Fruit fly (Drosophila melanogaster) whole organism, embryonic: Measurements from ENCODE around the gene ct.

ENCODE experiments used
- C15 ChIP-seq: fragments of 200-800 bp; sonication (Bioruptor generic); IDR thresholded peaks from 3 replicates; pipeline ENCODE4 v1.3.6; 2022; ENCODE audit warnings: missing biosample characterization, missing genetic modification characterization
- CG10366 ChIP-seq: fragments of 200-800 bp; sonication (Bioruptor generic); IDR thresholded peaks from 2 replicates; pipeline ENCODE4 v1.3.6; 2022; ENCODE audit warnings: missing biosample characterization, missing genetic modification characterization
- CG11560 ChIP-seq: fragments of 200-800 bp; sonication (Bioruptor generic); IDR thresholded peaks from 3 replicates; pipeline ENCODE4 v1.3.6; 2022; ENCODE audit warnings: missing biosample characterization, missing genetic modification characterization
- CG11695 ChIP-seq: fragments of 200-800 bp; sonication (Bioruptor generic); IDR thresholded peaks from 3 replicates; pipeline ENCODE4 v1.3.6; 2022; ENCODE audit warnings: missing biosample characterization, missing genetic modification characterization
- CG12155 ChIP-seq: fragments of 200-800 bp; sonication (Bioruptor generic); optimal IDR thresholded peaks from 3 replicates; lab custom pipeline; 2016; ENCODE audit warnings: missing biosample characterization, missing genetic modification characterization
- CG15269 ChIP-seq: fragments of 200-800 bp; sonication (Bioruptor generic); optimal IDR thresholded peaks from 2 replicates; lab custom pipeline; 2018; ENCODE audit warnings: missing biosample characterization, mild to moderate bottlenecking, missing genetic modification characterization, moderate library complexity
- CG1832 ChIP-seq: fragments of 200-800 bp; sonication (Bioruptor generic); optimal IDR thresholded peaks from 2 replicates; lab custom pipeline; 2017; ENCODE audit warnings: missing biosample characterization, mild to moderate bottlenecking, missing genetic modification characterization, inconsistent platforms
- CG2120 ChIP-seq: fragments of 200-800 bp; sonication (Bioruptor generic); optimal IDR thresholded peaks from 3 replicates; lab custom pipeline; 2016; ENCODE audit warnings: missing biosample characterization, missing genetic modification characterization
- CG2199 ChIP-seq: fragments of 200-800 bp; sonication (Bioruptor generic); IDR thresholded peaks from 3 replicates; pipeline ENCODE4 v1.3.6; 2022; ENCODE audit warnings: missing biosample characterization, missing genetic modification characterization
- CG31365 ChIP-seq: fragments of 200-800 bp; sonication (Bioruptor generic); optimal IDR thresholded peaks from 2 replicates; lab custom pipeline; 2018; ENCODE audit warnings: missing biosample characterization, mild to moderate bottlenecking, missing genetic modification characterization
- CG32772 ChIP-seq: fragments of 200-800 bp; sonication (Bioruptor generic); IDR thresholded peaks from 2 replicates; pipeline ENCODE4 v1.3.6; 2022; ENCODE audit warnings: missing biosample characterization, missing genetic modification characterization
- CG42726 ChIP-seq: fragments of 200-800 bp; sonication (Bioruptor generic); IDR thresholded peaks from 2 replicates; pipeline ENCODE4 v1.3.6; 2022; ENCODE audit warnings: missing biosample characterization, missing genetic modification characterization; ENCODE audit not compliant: partially characterized antibody
- CG4820 ChIP-seq: fragments of 200-800 bp; sonication (Bioruptor generic); optimal IDR thresholded peaks from 3 replicates; lab custom pipeline; 2016; ENCODE audit warnings: missing biosample characterization, missing genetic modification characterization
- CkIIα-i1 ChIP-seq: fragments of 200-800 bp; sonication (Bioruptor generic); IDR thresholded peaks from 2 replicates; pipeline ENCODE4 v1.3.6; 2022; ENCODE audit warnings: missing biosample characterization, missing genetic modification characterization
- D ChIP-seq, 2 experiments: fragments of 200-800 bp in 1 of 2; fragments of >200 bp in 1 of 2; sonication (Bioruptor generic) in 1 of 2; optimal IDR thresholded peaks; 2 replicates in 1 of 2; 3 replicates in 1 of 2; lab custom pipeline; 2017; ENCODE audit warnings: mild to moderate bottlenecking in 1 of 2, missing biosample characterization in 1 of 2, missing genetic modification characterization in 1 of 2, missing genetic modification reagents in 1 of 2
- Dll ChIP-seq: fragments of 200-800 bp; sonication (Bioruptor generic); IDR thresholded peaks from 4 replicates; pipeline ENCODE4 v1.3.6; 2022; ENCODE audit warnings: missing biosample characterization, missing genetic modification characterization; ENCODE audit not compliant: partially characterized antibody
- Drgx ChIP-seq: fragments of 200-800 bp; sonication (Bioruptor generic); IDR thresholded peaks from 2 replicates; pipeline ENCODE4 v1.3.6; 2022; ENCODE audit warnings: missing biosample characterization, missing genetic modification characterization
- Ets65A ChIP-seq: fragments of 200-800 bp; sonication (Bioruptor generic); peaks from one replicate; lab custom pipeline; 2016; ENCODE audit warnings: missing biosample characterization, missing genetic modification characterization
- Hsf ChIP-seq: fragments of 200-800 bp; sonication (Bioruptor generic); optimal IDR thresholded peaks from 3 replicates; lab custom pipeline; 2016; ENCODE audit warnings: missing biosample characterization, missing genetic modification characterization
- Nf-YB ChIP-seq: fragments of 200-800 bp; sonication (Bioruptor generic); optimal IDR thresholded peaks from 3 replicates; lab custom pipeline; 2019; ENCODE audit warnings: missing biosample characterization, mild to moderate bottlenecking, missing genetic modification characterization, moderate library complexity
- Opbp ChIP-seq: fragments of 200-800 bp; sonication (Bioruptor generic); IDR thresholded peaks from 3 replicates; pipeline ENCODE4 v1.3.6; 2022; ENCODE audit warnings: missing biosample characterization, missing genetic modification characterization; ENCODE audit not compliant: partially characterized antibody
- Ravus ChIP-seq: fragments of 200-800 bp; sonication (Bioruptor generic); IDR thresholded peaks from 2 replicates; pipeline ENCODE4 v1.3.6; 2022; ENCODE audit warnings: missing biosample characterization, missing genetic modification characterization
- Side ChIP-seq: fragments of 200-800 bp; sonication (Bioruptor generic); optimal IDR thresholded peaks from 2 replicates; lab custom pipeline; 2016; ENCODE audit warnings: missing biosample characterization, missing genetic modification characterization
- ac ChIP-seq: fragments of 200-800 bp; sonication (Bioruptor generic); optimal IDR thresholded peaks from 3 replicates; lab custom pipeline; 2017; ENCODE audit warnings: missing biosample characterization, mild to moderate bottlenecking, missing genetic modification characterization
- ash1 ChIP-seq: fragments of 200-800 bp; sonication (Bioruptor generic); optimal IDR thresholded peaks from 2 replicates; lab custom pipeline; 2018; ENCODE audit warnings: missing biosample characterization, mild to moderate bottlenecking, missing genetic modification characterization
- cad ChIP-seq: fragments of >200 bp; optimal IDR thresholded peaks from 2 replicates; lab custom pipeline; 2017; ENCODE audit warnings: missing biosample characterization, missing genetic modification characterization
- cas ChIP-seq: fragments of 200-800 bp; sonication (Bioruptor generic); IDR thresholded peaks from 2 replicates; pipeline ENCODE4 v1.3.6; 2022; ENCODE audit warnings: missing biosample characterization, missing genetic modification characterization
- cg ChIP-seq: fragments of 200-800 bp; sonication (Bioruptor generic); optimal IDR thresholded peaks from 3 replicates; lab custom pipeline; 2019; ENCODE audit warnings: missing biosample characterization, mild to moderate bottlenecking, missing genetic modification characterization, moderate library complexity
- chm ChIP-seq: fragments of 200-800 bp; sonication (Bioruptor generic); IDR thresholded peaks from 2 replicates; pipeline ENCODE4 v1.3.6; 2022; ENCODE audit warnings: missing biosample characterization, missing genetic modification characterization
- ci ChIP-seq: fragments of 200-800 bp; sonication (Bioruptor generic); IDR thresholded peaks from 3 replicates; pipeline ENCODE4 v1.3.6; 2022; ENCODE audit warnings: missing biosample characterization, missing genetic modification characterization
- dysf ChIP-seq: fragments of 200-800 bp; sonication (Bioruptor generic); IDR thresholded peaks from 3 replicates; pipeline ENCODE4 v1.3.6; 2022; ENCODE audit warnings: missing biosample characterization, missing genetic modification characterization
- en ChIP-seq: fragments of 200-800 bp; sonication (Bioruptor generic); optimal IDR thresholded peaks from 2 replicates; lab custom pipeline; 2016; ENCODE audit warnings: missing biosample characterization, missing genetic modification characterization
- ewg ChIP-seq: fragments of 200-800 bp; sonication (Bioruptor generic); optimal IDR thresholded peaks from 3 replicates; lab custom pipeline; 2017; ENCODE audit warnings: mild to moderate bottlenecking, missing biosample characterization, missing genetic modification reagents, missing genetic modification characterization
- grn ChIP-seq: fragments of 200-800 bp; sonication (Bioruptor generic); optimal IDR thresholded peaks from 3 replicates; lab custom pipeline; 2017; ENCODE audit warnings: missing biosample characterization, missing genetic modification characterization
- ham ChIP-seq: fragments of 200-800 bp; sonication (Bioruptor generic); IDR thresholded peaks from 2 replicates; pipeline ENCODE4 v1.3.6; 2022; ENCODE audit warnings: missing biosample characterization, missing genetic modification characterization
- mld ChIP-seq: fragments of 200-800 bp; sonication (Bioruptor generic); IDR thresholded peaks from 3 replicates; pipeline ENCODE4 v1.3.6; 2022; ENCODE audit warnings: missing biosample characterization, missing genetic modification characterization; ENCODE audit not compliant: partially characterized antibody
- pan ChIP-seq, 4 experiments: fragments of >200 bp in 3 of 4; fragments of 200-800 bp in 1 of 4; sonication (Bioruptor generic) in 1 of 4; optimal IDR thresholded peaks in 3 of 4; IDR thresholded peaks in 1 of 4; 2 replicates each; pipeline versions ENCODE4 v1.3.6 to Lab custom; 2017 to 2022; ENCODE audit warnings: missing biosample characterization in 2 of 4, missing genetic modification characterization in 2 of 4, mixed read lengths in 1 of 4
- pfk ChIP-seq: fragments of 200-800 bp; sonication (Bioruptor generic); optimal IDR thresholded peaks from 2 replicates; lab custom pipeline; 2018; ENCODE audit warnings: missing biosample characterization, mild to moderate bottlenecking, missing genetic modification characterization, moderate library complexity
- sens ChIP-seq: fragments of 200-800 bp; sonication (Bioruptor generic); peaks from one replicate; lab custom pipeline; 2016; ENCODE audit warnings: missing biosample characterization, missing genetic modification characterization
- tx ChIP-seq: fragments of 200-800 bp; sonication (Bioruptor generic); optimal IDR thresholded peaks from 2 replicates; lab custom pipeline; 2016; ENCODE audit warnings: missing biosample characterization, missing genetic modification characterization

ct gene

DNA sequence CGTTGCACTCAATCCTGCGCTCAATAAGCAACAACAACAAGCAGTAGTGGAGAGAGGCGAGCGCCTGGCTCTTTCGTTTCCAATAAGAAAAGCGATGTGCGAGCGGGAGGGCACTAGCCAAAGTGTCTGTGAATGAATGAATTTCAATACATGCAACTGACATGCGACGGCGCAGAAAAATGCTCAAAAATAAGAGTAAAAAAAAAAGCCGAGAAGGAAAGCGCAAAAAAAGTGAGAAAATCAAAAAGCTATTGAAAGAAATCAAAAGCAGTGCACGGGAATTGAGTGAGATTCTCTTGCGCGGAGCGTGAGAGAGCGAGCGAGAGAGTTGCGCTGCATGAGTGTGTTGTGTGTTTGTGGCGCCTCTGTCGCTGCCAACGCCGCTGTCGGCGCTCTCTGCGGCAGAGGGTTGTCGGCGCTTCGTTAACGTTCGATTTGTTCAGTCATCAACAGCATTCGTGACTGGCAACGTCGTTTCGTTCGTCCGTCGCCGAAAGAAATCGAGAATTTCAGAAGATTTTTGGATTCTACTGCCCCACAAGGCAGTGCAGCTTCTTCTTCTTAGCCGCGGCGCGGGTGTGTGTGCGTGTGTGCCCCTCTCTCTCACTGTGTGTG is at the start of gene ct (continued):
- no peak for TF ChIP-seq cad (GFP tag; lab: Kevin White, UChicago)
- peak; percentile 59; the same call in 1 of the 2 replicates for TF ChIP-seq CG42726 (GFP tag; lab: Robert Waterston, UW)
- TF ChIP-seq pfk (GFP tag; lab: Kevin White, UChicago), result no peak
- no peak for TF ChIP-seq CkIIα-i1 (GFP tag; lab: Robert Waterston, UW)
- 0 out of 4 replicates have a peak, but pooled peaks have one; percentile 17 for TF ChIP-seq Dll (GFP tag; lab: Robert Waterston, UW)
- TF ChIP-seq grn (GFP tag; lab: Kevin White, UChicago), result no peak
- TF ChIP-seq dysf (GFP tag; lab: Robert Waterston, UW), result no peak
- TF ChIP-seq Opbp (GFP tag; lab: Robert Waterston, UW), result 0 out of 3 replicates have a peak, but pooled peaks have one; percentile 42
- no peak for TF ChIP-seq CG31365
- no peak for TF ChIP-seq ham (GFP tag; lab: Robert Waterston, UW)
- no peak for TF ChIP-seq tx (GFP tag; lab: Kevin White, UChicago)
- no peak for TF ChIP-seq Ravus (GFP tag; lab: Robert Waterston, UW)
- no peak for TF ChIP-seq CG12155 (GFP tag; lab: Kevin White, UChicago)
- peak; percentile 81 for TF ChIP-seq sens
- peak; percentile 26 for TF ChIP-seq Side (GFP tag; lab: Kevin White, UChicago)
- TF ChIP-seq CG1832 (GFP tag; lab: Kevin White, UChicago), result peak; percentile 72
- peak; percentile 87 for TF ChIP-seq Nf-YB (GFP tag; lab: Kevin White, UChicago)
- no peak for TF ChIP-seq CG11695
- no peak for TF ChIP-seq en (GFP tag; lab: Kevin White, UChicago)
- no peak for TF ChIP-seq Hsf (GFP tag; lab: Kevin White, UChicago)
- no peak for TF ChIP-seq CG11560 (tag; lab: Robert Waterston, UW)
- TF ChIP-seq CG2199 (GFP tag; lab: Robert Waterston, UW), result 0 out of 3 replicates have a peak, but pooled peaks have one; percentile 54
- no peak for TF ChIP-seq C15
- peak; percentile 49; the same call in 1 of the 3 replicates for TF ChIP-seq mld (GFP tag; lab: Robert Waterston, UW)
- peak; percentile 52 for TF ChIP-seq ewg (GFP tag; lab: Kevin White, UChicago)
- peak; percentile 78 for TF ChIP-seq cg (GFP tag; lab: Kevin White, UChicago)
- peak; percentile 28 for TF ChIP-seq ash1 (GFP tag; lab: Kevin White, UChicago)
- peak; percentile 71; the same call in 2 of the 3 replicates for TF ChIP-seq ci (GFP tag; lab: Robert Waterston, UW)
- no peak for TF ChIP-seq pan (optimal IDR thresholded peaks at IDR 0.05; lab: Kevin White, UChicago)
- no peak for TF ChIP-seq pan (GFP tag; optimal IDR thresholded peaks at IDR 0.05 in 1 of 2, IDR thresholded peaks at IDR 0.05 in 1 of 2)
- no peak for TF ChIP-seq CG10366 (GFP tag; lab: Robert Waterston, UW)
- no peak for TF ChIP-seq cas (GFP tag; lab: Robert Waterston, UW)
- no peak for TF ChIP-seq CG32772 (GFP tag; lab: Robert Waterston, UW)
- TF ChIP-seq CG2120 (GFP tag; lab: Kevin White, UChicago), result no peak
- no peak for TF ChIP-seq D (optimal IDR thresholded peaks at IDR 0.05; lab: Kevin White, UChicago)
- no peak for TF ChIP-seq D (GFP tag; optimal IDR thresholded peaks at IDR 0.05; lab: Kevin White, UChicago)
- TF ChIP-seq Ets65A, result no peak
- no peak for TF ChIP-seq CG4820 (GFP tag; lab: Kevin White, UChicago)
- TF ChIP-seq chm, result peak; percentile 79

DNA sequence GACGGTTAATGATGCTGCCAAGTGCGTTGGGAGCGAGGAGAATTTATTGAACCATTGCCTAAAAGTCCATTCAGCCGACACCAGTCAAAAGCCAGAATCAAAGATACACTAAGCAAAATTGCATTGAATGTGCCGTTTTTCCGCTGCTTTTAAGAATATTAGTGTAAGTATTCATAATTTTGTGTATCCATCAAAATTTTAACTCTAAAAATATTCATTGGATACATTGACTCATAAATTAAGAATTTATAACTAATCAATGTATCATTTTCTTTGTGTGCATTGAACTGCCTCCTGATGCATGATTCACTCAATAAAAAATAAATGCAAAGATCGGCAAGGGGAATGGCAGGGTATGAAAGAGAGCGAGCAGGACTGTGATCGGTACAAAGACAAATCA is 49.6 kb upstream of the ct start:
- TF ChIP-seq ac (no peak), CG15269 (no peak), sens (peak; percentile 53), Drgx (GFP tag; lab: Robert Waterston, UW) (0 out of 2 replicates have a peak, but pooled peaks have one; percentile 11), Ets65A (peak; percentile 59)
